Worm (Caenorhabditis elegans): Measurements from ENCODE around the gene str-178.

DNA sequence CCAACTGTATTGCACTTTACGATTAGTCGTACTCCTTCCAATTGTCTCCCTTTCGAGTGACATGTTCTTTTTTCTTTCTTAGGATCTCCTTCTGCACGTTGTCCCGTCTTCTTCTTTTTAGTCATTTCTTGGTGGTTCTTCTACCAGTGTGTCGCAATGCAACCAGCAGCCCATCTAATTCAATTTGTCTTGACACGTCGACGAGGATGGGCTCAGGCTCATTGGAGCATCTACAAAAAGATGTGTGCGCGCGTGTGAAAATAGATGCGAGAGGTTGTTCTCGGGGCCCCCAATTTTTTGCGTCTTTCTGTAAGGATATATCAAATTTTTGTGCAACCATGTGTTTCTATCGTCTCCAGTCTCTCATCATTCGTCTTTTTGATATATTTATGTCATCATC, 14.7 kb downstream of the str-178 start:
- TF ChIP-seq W03F9.2 (tag; optimal IDR thresholded peaks at IDR 0.05) (no peak), him-1 (tag; optimal IDR thresholded peaks at IDR 0.05) (no peak)

Measured in whole organism, L4/young adult.